ENCODE assay signal across 3 worm cellular contexts in the genomic region with DNA sequence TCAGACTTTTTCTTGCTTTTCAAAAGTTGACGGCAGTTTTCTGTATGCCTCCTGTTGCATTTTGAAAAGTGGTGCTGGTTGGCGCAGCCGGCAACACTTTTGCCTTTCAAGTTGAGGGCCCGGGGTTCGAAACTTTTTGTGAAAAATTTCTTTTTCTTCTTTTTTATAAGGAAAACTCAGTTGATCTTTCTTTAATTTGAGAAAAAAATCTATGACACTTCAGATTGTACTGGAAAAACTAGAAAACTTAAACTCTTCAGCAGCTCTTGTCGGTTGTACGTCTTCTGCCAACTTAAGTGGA.
TF ChIP-seq lines count a peak whose summit lies in the region.

No protein-coding gene starts in this region.

TF ChIP-seq in whole organism, L3 larva, 47 proteins besides CTCF, POLR2A, EP300 and RAD21:
- no peak for TF ChIP-seq nhr-25 (tag; optimal IDR thresholded peaks at IDR 0.05; lab: Kevin White, UChicago)
- TF ChIP-seq lsy-12 (tag; optimal IDR thresholded peaks at IDR 0.05; lab: Kevin White, UChicago): peak; percentile 4
TF ChIP-seq in whole organism, L3 larva: peak in this region for 1.

TF ChIP-seq in whole organism, L4 larva, 104 proteins besides CTCF, POLR2A, EP300 and RAD21:
- no peak for TF ChIP-seq ces-1 (GFP tag; optimal IDR thresholded peaks at IDR 0.05; lab: Kevin White, UChicago)
- TF ChIP-seq F44E2.7 (GFP tag; IDR thresholded peaks at IDR 0.05; lab: Robert Waterston, UW): peak; percentile 91
- 0 out of 2 replicates have a peak, but pooled peaks have one; percentile 48 for TF ChIP-seq daf-8 (GFP tag; IDR thresholded peaks at IDR 0.05; lab: Robert Waterston, UW)
- TF ChIP-seq madf-5 (GFP tag; IDR thresholded peaks at IDR 0.05; lab: Robert Waterston, UW): peak; percentile 36 to 42; a peak in 1 of 4 replicates
- peak; percentile 70; the same call in 1 of the 2 replicates for TF ChIP-seq Y105C5A.15 (GFP tag; IDR thresholded peaks at IDR 0.05; lab: Robert Waterston, UW)
- TF ChIP-seq T20F7.1 (GFP tag; optimal IDR thresholded peaks at IDR 0.05; lab: Kevin White, UChicago): peak; percentile 21
- TF ChIP-seq Y75B8A.6 (GFP tag; IDR thresholded peaks at IDR 0.05; lab: Robert Waterston, UW): peak; percentile 32; the same call in 1 of the 2 replicates
- no peak for TF ChIP-seq ztf-11 (tag; optimal IDR thresholded peaks at IDR 0.05; lab: Kevin White, UChicago)
- peak in 1 of 2 experiments; percentile 60 for TF ChIP-seq daf-16 (GFP tag; optimal IDR thresholded peaks at IDR 0.05; lab: Kevin White, UChicago)
- no peak for TF ChIP-seq daf-16 (tag; optimal IDR thresholded peaks at IDR 0.05; lab: Kevin White, UChicago)
- TF ChIP-seq cey-2 (tag; optimal IDR thresholded peaks at IDR 0.05; lab: Kevin White, UChicago; ENCODE audit: borderline replicate concordance, insufficient read depth): no peak
- no peak for TF ChIP-seq mep-1 (tag; optimal IDR thresholded peaks at IDR 0.05; lab: Kevin White, UChicago)
- peak; percentile 84 for TF ChIP-seq D1046.2 (GFP tag; IDR thresholded peaks at IDR 0.05; lab: Robert Waterston, UW)
- no peak for TF ChIP-seq dmd-6 (GFP tag; IDR thresholded peaks at IDR 0.05; lab: Robert Waterston, UW)
- TF ChIP-seq dmd-9 (GFP tag; IDR thresholded peaks at IDR 0.05; lab: Robert Waterston, UW): 0 out of 2 replicates have a peak, but pooled peaks have one; percentile 52
- TF ChIP-seq egl-43 (GFP tag; IDR thresholded peaks at IDR 0.05; lab: Robert Waterston, UW): peak; percentile 84
- TF ChIP-seq vab-7 (GFP tag; IDR thresholded peaks at IDR 0.05; lab: Robert Waterston, UW): peak; percentile 61; the same call in 1 of the 2 replicates
- peak; percentile 70; the same call in 1 of the 2 replicates for TF ChIP-seq pha-4 (GFP tag; IDR thresholded peaks at IDR 0.05; lab: Robert Waterston, UW)
- TF ChIP-seq pha-4 (tag; optimal IDR thresholded peaks at IDR 0.05; lab: Kevin White, UChicago): no peak
- no peak for TF ChIP-seq lsy-2 (tag; optimal IDR thresholded peaks at IDR 0.05; lab: Kevin White, UChicago)
- TF ChIP-seq mdt-29 (GFP tag; IDR thresholded peaks at IDR 0.05; lab: Robert Waterston, UW): 0 out of 2 replicates have a peak, but pooled peaks have one; percentile 38
- TF ChIP-seq lin-38 (GFP tag; IDR thresholded peaks at IDR 0.05; lab: Robert Waterston, UW): peak; percentile 75
- TF ChIP-seq nhr-42 (GFP tag; IDR thresholded peaks at IDR 0.05; lab: Robert Waterston, UW): 0 out of 2 replicates have a peak, but pooled peaks have one; percentile 55
- peak; percentile 67 for TF ChIP-seq Y5F2A.4 (GFP tag; optimal IDR thresholded peaks at IDR 0.05; lab: Kevin White, UChicago)
- no peak for TF ChIP-seq nhr-76 (tag; optimal IDR thresholded peaks at IDR 0.05; lab: Kevin White, UChicago)
- TF ChIP-seq F26F4.8 (GFP tag; conservative IDR thresholded peaks at IDR 0.05; lab: Robert Waterston, UW): peak; percentile 88
- peak; percentile 60; the same call in 1 of the 2 replicates for TF ChIP-seq Y48G9A.11 (GFP tag; IDR thresholded peaks at IDR 0.05; lab: Robert Waterston, UW)
- TF ChIP-seq aha-1 (tag; lab: Kevin White, UChicago): peak; percentile 9
- TF ChIP-seq zip-11 (GFP tag; IDR thresholded peaks at IDR 0.05; lab: Robert Waterston, UW): 0 out of 2 replicates have a peak, but pooled peaks have one; percentile 44
- no peak for TF ChIP-seq php-3 (GFP tag; IDR thresholded peaks at IDR 0.05; lab: Robert Waterston, UW)
- TF ChIP-seq nhr-11 (tag; optimal IDR thresholded peaks at IDR 0.05; lab: Kevin White, UChicago): no peak
- TF ChIP-seq daf-19 (GFP tag; conservative IDR thresholded peaks at IDR 0.05; lab: Robert Waterston, UW): peak; percentile 70
- 0 out of 2 replicates have a peak, but pooled peaks have one; percentile 54 for TF ChIP-seq snpc-1.2 (GFP tag; IDR thresholded peaks at IDR 0.05; lab: Robert Waterston, UW)
- peak; percentile 57 for TF ChIP-seq gei-8 (GFP tag; optimal IDR thresholded peaks at IDR 0.05; lab: Kevin White, UChicago)
- TF ChIP-seq mes-2 (tag; optimal IDR thresholded peaks at IDR 0.05; lab: Kevin White, UChicago; ENCODE audit: poor library complexity, severe bottlenecking): peak; percentile 51
- 0 out of 2 replicates have a peak, but pooled peaks have one; percentile 10 for TF ChIP-seq lin-1 (GFP tag; IDR thresholded peaks at IDR 0.05; lab: Robert Waterston, UW)
- peak; percentile 86 for TF ChIP-seq lim-7 (GFP tag; IDR thresholded peaks at IDR 0.05; lab: Robert Waterston, UW)
- 0 out of 2 replicates have a peak, but pooled peaks have one; percentile 70 for TF ChIP-seq dmd-8 (GFP tag; IDR thresholded peaks at IDR 0.05; lab: Robert Waterston, UW)

TF ChIP-seq in whole organism, young adult, 124 proteins besides CTCF, POLR2A, EP300 and RAD21 (continues in another document):
- TF ChIP-seq D2030.7 (GFP tag; IDR thresholded peaks at IDR 0.05; lab: Robert Waterston, UW) (peak; percentile 30; the same call in 1 of the 2 replicates), hmg-20 (GFP tag; IDR thresholded peaks at IDR 0.05; lab: Robert Waterston, UW) (no peak), lag-1 (GFP tag; IDR thresholded peaks at IDR 0.05; lab: Robert Waterston, UW) (no peak), F37B4.10 (GFP tag; IDR thresholded peaks at IDR 0.05; lab: Robert Waterston, UW) (no peak), hsf-1 (GFP tag; IDR thresholded peaks at IDR 0.05; lab: Robert Waterston, UW) (0 out of 2 replicates have a peak, but pooled peaks have one; percentile 33), xnd-1 (tag; optimal IDR thresholded peaks at IDR 0.05; lab: Kevin White, UChicago) (no peak), madf-3 (GFP tag; IDR thresholded peaks at IDR 0.05; lab: Robert Waterston, UW) (no peak), ztf-6 (GFP tag; IDR thresholded peaks at IDR 0.05; lab: Robert Waterston, UW) (no peak), lin-40 (tag; optimal IDR thresholded peaks at IDR 0.05; lab: Kevin White, UChicago) (no peak), egrh-3 (GFP tag; IDR thresholded peaks at IDR 0.05; lab: Robert Waterston, UW) (no peak), cebp-1 (GFP tag; IDR thresholded peaks at IDR 0.05; lab: Robert Waterston, UW) (no peak), cebp-1 (tag; optimal IDR thresholded peaks at IDR 0.05; lab: Kevin White, UChicago) (peak; percentile 39), bed-1 (GFP tag; IDR thresholded peaks at IDR 0.05; lab: Robert Waterston, UW) (no peak), tbx-9 (tag; optimal IDR thresholded peaks at IDR 0.05; lab: Kevin White, UChicago; ENCODE audit: borderline replicate concordance) (no peak), lin-26 (GFP tag; IDR thresholded peaks at IDR 0.05; lab: Robert Waterston, UW) (peak; percentile 90), him-1 (tag; optimal IDR thresholded peaks at IDR 0.05; lab: Kevin White, UChicago) (no peak), ets-4 (GFP tag; optimal IDR thresholded peaks at IDR 0.05; lab: Kevin White, UChicago) (no peak), ceh-40 (GFP tag; IDR thresholded peaks at IDR 0.05; lab: Robert Waterston, UW) (no peak), B0019.2 (GFP tag; conservative IDR thresholded peaks at IDR 0.05; lab: Robert Waterston, UW) (no peak), lsy-27 (tag; optimal IDR thresholded peaks at IDR 0.05; lab: Kevin White, UChicago; ENCODE audit: borderline replicate concordance, insufficient read depth) (no peak), F10E7.11 (tag; optimal IDR thresholded peaks at IDR 0.05; lab: Kevin White, UChicago) (no peak), cebp-2 (GFP tag; IDR thresholded peaks at IDR 0.05; lab: Robert Waterston, UW) (0 out of 2 replicates have a peak, but pooled peaks have one; percentile 65), unc-62 (GFP tag; optimal IDR thresholded peaks at IDR 0.05; lab: Kevin White, UChicago) (no peak), fkh-3 (tag; optimal IDR thresholded peaks at IDR 0.05; lab: Kevin White, UChicago) (no peak), zfh-2 (GFP tag; conservative IDR thresholded peaks at IDR 0.05; lab: Robert Waterston, UW) (no peak), ceh-27 (GFP tag; optimal IDR thresholded peaks at IDR 0.05; lab: Kevin White, UChicago) (no peak), ztf-18 (tag; optimal IDR thresholded peaks at IDR 0.05; lab: Kevin White, UChicago) (peak; percentile 59), ceh-79 (tag; optimal IDR thresholded peaks at IDR 0.05; lab: Kevin White, UChicago) (no peak), lir-1 (GFP tag; conservative IDR thresholded peaks at IDR 0.05; lab: Robert Waterston, UW) (no peak), dpff-1 (tag; optimal IDR thresholded peaks at IDR 0.05; lab: Kevin White, UChicago) (peak; percentile 25), hlh-26 (GFP tag; conservative IDR thresholded peaks at IDR 0.05; lab: Robert Waterston, UW) (no peak), bed-2 (GFP tag; IDR thresholded peaks at IDR 0.05; lab: Robert Waterston, UW) (no peak), ceh-91 (GFP tag; IDR thresholded peaks at IDR 0.05; lab: Robert Waterston, UW) (no peak), F22D6.2 (tag; optimal IDR thresholded peaks at IDR 0.05; lab: Kevin White, UChicago) (no peak), unc-130 (GFP tag; optimal IDR thresholded peaks at IDR 0.05; lab: Kevin White, UChicago) (no peak), K11D2.4 (GFP tag; IDR thresholded peaks at IDR 0.05; lab: Robert Waterston, UW) (no peak), ceh-100 (GFP tag; IDR thresholded peaks at IDR 0.05; lab: Robert Waterston, UW) (no peak), nhr-179 (tag; optimal IDR thresholded peaks at IDR 0.05; lab: Kevin White, UChicago) (peak; percentile 13), madf-10 (tag; optimal IDR thresholded peaks at IDR 0.05; lab: Kevin White, UChicago) (no peak), rpc-1 (optimal IDR thresholded peaks at IDR 0.05; lab: Kevin White, UChicago) (peak; percentile 73), rpc-1 (tag; optimal IDR thresholded peaks at IDR 0.05; lab: Kevin White, UChicago) (peak; percentile 85), snpc-3.4 (tag; optimal IDR thresholded peaks at IDR 0.05; lab: Kevin White, UChicago) (peak; percentile 72), egl-18 (GFP tag; IDR thresholded peaks at IDR 0.05; lab: Robert Waterston, UW) (no peak), pha-4 (tag; optimal IDR thresholded peaks at IDR 0.05; lab: Kevin White, UChicago) (no peak), T26A5.8 (tag; optimal IDR thresholded peaks at IDR 0.05; lab: Kevin White, UChicago) (peak; percentile 60), madf-6 (GFP tag; IDR thresholded peaks at IDR 0.05; lab: Robert Waterston, UW) (no peak), T07F8.4 (tag; optimal IDR thresholded peaks at IDR 0.05; lab: Kevin White, UChicago) (peak; percentile 24), sptf-2 (GFP tag; optimal IDR thresholded peaks at IDR 0.05; lab: Kevin White, UChicago) (no peak), attf-5 (GFP tag; optimal IDR thresholded peaks at IDR 0.05; lab: Kevin White, UChicago) (peak; percentile 46), ztf-28 (GFP tag; IDR thresholded peaks at IDR 0.05; lab: Robert Waterston, UW) (no peak), B0261.1 (tag; optimal IDR thresholded peaks at IDR 0.05; lab: Kevin White, UChicago) (peak; percentile 96)
